Fruit fly (Drosophila melanogaster) whole organism, adult: ENCODE results near the gene Pits.

Experiments
- CG5204 ChIP-seq: fragments of 200-800 bp; sonication (Bioruptor generic); optimal IDR thresholded peaks from 2 replicates; lab custom pipeline; 2016; ENCODE audit warnings: missing biosample characterization, missing genetic modification characterization
- Clk ChIP-seq: fragments of 200-800 bp; sonication (Bioruptor generic); optimal IDR thresholded peaks from 2 replicates; lab custom pipeline; 2017; ENCODE audit warnings: missing biosample characterization, missing genetic modification characterization
- Hr96 ChIP-seq: fragments of 200-800 bp; sonication (Bioruptor generic); optimal IDR thresholded peaks from 2 replicates; lab custom pipeline; 2016; ENCODE audit warnings: missing biosample characterization, missing genetic modification characterization
- Mnt ChIP-seq: fragments of 200-800 bp; sonication (Bioruptor generic); optimal IDR thresholded peaks from 2 replicates; lab custom pipeline; 2016; ENCODE audit warnings: missing biosample characterization, mild to moderate bottlenecking, missing genetic modification characterization
- cnc ChIP-seq, 2 experiments: fragments of >200 bp; optimal IDR thresholded peaks; 2 replicates each; lab custom pipeline; 2017
- kay ChIP-seq: fragments of 200-800 bp; sonication (Bioruptor generic); peaks from one replicate; lab custom pipeline; 2016; ENCODE audit warnings: missing biosample characterization, missing genetic modification characterization, borderline replicate concordance

dm6 chrX:12567663-12568062 lies 15.3 kb downstream of the Pits start:
- TF ChIP-seq Hr96 (peak; percentile 43), cnc (optimal IDR thresholded peaks at IDR 0.05; lab: Kevin White, UChicago) (no peak), Mnt (GFP tag; lab: Kevin White, UChicago) (peak; percentile 14), CG5204 (GFP tag; lab: Kevin White, UChicago) (no peak), kay (GFP tag; lab: Kevin White, UChicago) (no peak), Clk (GFP tag; lab: Kevin White, UChicago) (peak; percentile 60)
